Fruit fly (Drosophila melanogaster) S2 (cell line): Measurements from ENCODE around the gene wda.

ENCODE experiments used
- CG8478 ChIP-seq: fragments of >200 bp; optimal IDR thresholded peaks from 2 replicates; lab custom pipeline; 2018
- CTCF ChIP-seq, 2 experiments: fragments of >200 bp; optimal IDR thresholded peaks; 2 replicates each; lab custom pipeline; 2018

wda gene

dm6 chr3R:23221003-23221679 lies 36.7 kb downstream of the wda start:
- TF ChIP-seq CG8478 (lab: Kevin White, UChicago) (no peak), CTCF (optimal IDR thresholded peaks at IDR 0.05; lab: Kevin White, UChicago) (no peak)

- TF ChIP-seq CTCF (optimal IDR thresholded peaks at IDR 0.05; lab: Kevin White, UChicago) (no peak), CG8478 (lab: Kevin White, UChicago) (no peak)
These were observed 37.5 kb downstream of the wda start for dm6 chr3R:23220239-23221002.

- no peak for TF ChIP-seq CG8478 (lab: Kevin White, UChicago)
- TF ChIP-seq CTCF (optimal IDR thresholded peaks at IDR 0.05; lab: Kevin White, UChicago) = no peak
These were observed 40.6 kb downstream of the wda start for dm6 chr3R:23217142-23217771.

dm6 chr3R:23215434-23215730 lies 42.5 kb downstream of the wda start:
- no peak for TF ChIP-seq CG8478 (lab: Kevin White, UChicago)
- no peak for TF ChIP-seq CTCF (optimal IDR thresholded peaks at IDR 0.05; lab: Kevin White, UChicago)

- no peak for TF ChIP-seq CG8478 (lab: Kevin White, UChicago)
- TF ChIP-seq CTCF (optimal IDR thresholded peaks at IDR 0.05; lab: Kevin White, UChicago) = peak; percentile 59 to 63
These were observed 43.1 kb downstream of the wda start for dm6 chr3R:23214603-23215433.

dm6 chr3R:23212764-23213163 lies 45.1 kb downstream of the wda start:
- TF ChIP-seq CG8478 (lab: Kevin White, UChicago) (no peak), CTCF (optimal IDR thresholded peaks at IDR 0.05; lab: Kevin White, UChicago) (no peak)

- no peak for TF ChIP-seq CG8478 (lab: Kevin White, UChicago)
- TF ChIP-seq CTCF (optimal IDR thresholded peaks at IDR 0.05; lab: Kevin White, UChicago) = no peak
These were observed 46.1 kb downstream of the wda start for dm6 chr3R:23211745-23212254.

- no peak for TF ChIP-seq CG8478 (lab: Kevin White, UChicago)
- TF ChIP-seq CTCF (optimal IDR thresholded peaks at IDR 0.05; lab: Kevin White, UChicago) = no peak
These were observed 47.4 kb downstream of the wda start for dm6 chr3R:23210243-23211215.

dm6 chr3R:23207254-23207653 lies 50.6 kb downstream of the wda start:
- TF ChIP-seq CG8478 (lab: Kevin White, UChicago) = no peak
- TF ChIP-seq CTCF (optimal IDR thresholded peaks at IDR 0.05; lab: Kevin White, UChicago) = no peak
